Worm (Caenorhabditis elegans): ENCODE data around the gene srw-8.
"Not testable (repeated sequence)": the region's sequence is repeated elsewhere in the genome, so short reads cannot be mapped to it uniquely, and the experiment has no call there.

Gene srw-8

ce11 chrV:3065928-3066327, 31.8 kb upstream of the srw-8 start, which contains the start of gene srh-185:
Gene srh-185 (plus strand): TSS chrV:3066228.
- no peak for TF ChIP-seq aly-2 (tag; optimal IDR thresholded peaks at IDR 0.05)

ce11 chrV:3064418-3064817, 30.3 kb upstream of the srw-8 start, which contains the start of gene srt-16:
Gene srt-16 (minus strand): TSS chrV:3064518.
- not testable (repeated sequence) for TF ChIP-seq sea-2 (GFP tag; optimal IDR thresholded peaks at IDR 0.05); daf-12 (tag; optimal IDR thresholded peaks at IDR 0.05); nhr-67 (tag; optimal IDR thresholded peaks at IDR 0.05)

- TF ChIP-seq mml-1 (tag; optimal IDR thresholded peaks at IDR 0.05), result no peak
- TF ChIP-seq nhr-43 (tag; optimal IDR thresholded peaks at IDR 0.05; ENCODE audit: poor library complexity, severe bottlenecking), result no peak
- TF ChIP-seq fkh-2 (tag; optimal IDR thresholded peaks at IDR 0.05), result no peak
- TF ChIP-seq elt-3 (tag; optimal IDR thresholded peaks at IDR 0.05), result no peak
- no peak for TF ChIP-seq nhr-23 (tag; optimal IDR thresholded peaks at IDR 0.05)
- TF ChIP-seq lin-39 (tag; optimal IDR thresholded peaks at IDR 0.05), result no peak
- TF ChIP-seq nhr-25 (tag; optimal IDR thresholded peaks at IDR 0.05), result no peak
- TF ChIP-seq egl-5 (tag; optimal IDR thresholded peaks at IDR 0.05), result no peak
- TF ChIP-seq nhr-12 (tag; optimal IDR thresholded peaks at IDR 0.05), result no peak
- TF ChIP-seq nhr-237 (tag; optimal IDR thresholded peaks at IDR 0.05), result no peak
Observed at ce11 chrV:3062078-3062477, 27.9 kb upstream of the srw-8 start, which contains the start of gene srt-15. Gene srt-15 (minus strand): TSS chrV:3062178.

- TF ChIP-seq pqm-1 (tag; optimal IDR thresholded peaks at IDR 0.05) (no peak), nfya-1 (tag; optimal IDR thresholded peaks at IDR 0.05; ENCODE audit: insufficient read depth) (no peak), aly-2 (tag; optimal IDR thresholded peaks at IDR 0.05) (no peak), nhr-43 (tag; optimal IDR thresholded peaks at IDR 0.05; ENCODE audit: poor library complexity, severe bottlenecking) (no peak), lin-15B (tag; optimal IDR thresholded peaks at IDR 0.05) (no peak), fkh-10 (GFP tag; optimal IDR thresholded peaks at IDR 0.05) (no peak), ZK546.5 (tag; optimal IDR thresholded peaks at IDR 0.05) (no peak), daf-12 (tag; optimal IDR thresholded peaks at IDR 0.05) (no peak), nhr-67 (tag; optimal IDR thresholded peaks at IDR 0.05) (no peak), ceh-9 (tag; optimal IDR thresholded peaks at IDR 0.05) (no peak), R02D3.7 (tag; optimal IDR thresholded peaks at IDR 0.05) (no peak), egl-27 (tag; optimal IDR thresholded peaks at IDR 0.05) (no peak), ztf-4 (tag; optimal IDR thresholded peaks at IDR 0.05) (no peak), nhr-12 (tag; optimal IDR thresholded peaks at IDR 0.05) (no peak), ama-1 (optimal IDR thresholded peaks at IDR 0.05) (no peak)
Observed at ce11 chrV:3058996-3059395, 24.9 kb upstream of the srw-8 start, which contains the start of gene str-244. Gene str-244 (minus strand): TSS chrV:3059096.

- TF ChIP-seq unc-62 (GFP tag; optimal IDR thresholded peaks at IDR 0.05), result no peak
- TF ChIP-seq elt-3 (tag; optimal IDR thresholded peaks at IDR 0.05), result no peak
- TF ChIP-seq elt-1 (tag; optimal IDR thresholded peaks at IDR 0.05), result no peak
- no peak for TF ChIP-seq lin-15B (tag; optimal IDR thresholded peaks at IDR 0.05)
- no peak for TF ChIP-seq snpc-4 (tag; optimal IDR thresholded peaks at IDR 0.05)
- TF ChIP-seq lsy-12 (tag; optimal IDR thresholded peaks at IDR 0.05), result no peak
- TF ChIP-seq skn-1 (tag; optimal IDR thresholded peaks at IDR 0.05), result no peak
- no peak for TF ChIP-seq nhr-11 (tag; optimal IDR thresholded peaks at IDR 0.05)
- no peak for TF ChIP-seq nhr-76 (tag; optimal IDR thresholded peaks at IDR 0.05)
Observed at ce11 chrV:3054254-3054653, 20.1 kb upstream of the srw-8 start, which contains the start of gene C50H11.8. Gene C50H11.8 (plus strand): TSS chrV:3054554.

- TF ChIP-seq ceh-9 (tag; optimal IDR thresholded peaks at IDR 0.05) (no peak), snpc-4 (tag; optimal IDR thresholded peaks at IDR 0.05) (no peak), daf-12 (tag; optimal IDR thresholded peaks at IDR 0.05) (no peak), elt-3 (tag; optimal IDR thresholded peaks at IDR 0.05) (no peak), mdl-1 (tag; optimal IDR thresholded peaks at IDR 0.05) (no peak), nhr-43 (tag; optimal IDR thresholded peaks at IDR 0.05; ENCODE audit: poor library complexity, severe bottlenecking) (no peak), elt-2 (tag; optimal IDR thresholded peaks at IDR 0.05) (no peak), unc-62 (GFP tag; optimal IDR thresholded peaks at IDR 0.05) (no peak), nhr-25 (tag; optimal IDR thresholded peaks at IDR 0.05) (no peak), nhr-28 (tag; optimal IDR thresholded peaks at IDR 0.05) (no peak), R02D3.7 (tag; optimal IDR thresholded peaks at IDR 0.05) (no peak), lin-39 (tag; optimal IDR thresholded peaks at IDR 0.05) (no peak), hmg-11 (tag; optimal IDR thresholded peaks at IDR 0.05) (no peak), ZK546.5 (tag; optimal IDR thresholded peaks at IDR 0.05) (no peak), ztf-11 (tag; optimal IDR thresholded peaks at IDR 0.05) (no peak), ztf-4 (tag; optimal IDR thresholded peaks at IDR 0.05) (no peak), jun-1 (tag; optimal IDR thresholded peaks at IDR 0.05) (no peak), egl-27 (tag; optimal IDR thresholded peaks at IDR 0.05) (no peak), nhr-12 (tag; optimal IDR thresholded peaks at IDR 0.05) (no peak), nhr-77 (tag; optimal IDR thresholded peaks at IDR 0.05) (no peak)
Observed at ce11 chrV:3046364-3046763, 12.2 kb upstream of the srw-8 start.
